Worm (Caenorhabditis elegans): ENCODE measurements around the gene cest-28.

ce11 chrV:6685963-6686362 lies 16.3 kb downstream of the cest-28 start:
- TF ChIP-seq tbx-11 (GFP tag; IDR thresholded peaks at IDR 0.05) (no peak), ceh-36 (tag; optimal IDR thresholded peaks at IDR 0.05) (no peak), hnd-1 (tag; optimal IDR thresholded peaks at IDR 0.05) (no peak), tra-4 (tag; optimal IDR thresholded peaks at IDR 0.05) (no peak), ama-1 (optimal IDR thresholded peaks at IDR 0.05) (no peak), scrt-1 (GFP tag; IDR thresholded peaks at IDR 0.05) (no peak), flt-1 (GFP tag; IDR thresholded peaks at IDR 0.05) (no peak), hmbx-1 (tag; optimal IDR thresholded peaks at IDR 0.05) (no peak), F13C5.2 (tag; optimal IDR thresholded peaks at IDR 0.05) (no peak), hmg-4 (GFP tag; optimal IDR thresholded peaks at IDR 0.05) (no peak), ets-7 (tag; optimal IDR thresholded peaks at IDR 0.05) (no peak), sea-1 (GFP tag; conservative IDR thresholded peaks at IDR 0.05) (no peak), B0310.2 (tag; optimal IDR thresholded peaks at IDR 0.05) (no peak), pes-1 (GFP tag; IDR thresholded peaks at IDR 0.05) (no peak)
